Worm (Caenorhabditis elegans) whole organism, L2 larva: ENCODE data around the gene JC8.4.

Source experiments
- elt-3 ChIP-seq: sonication (generic microtip); optimal IDR thresholded peaks from 2 replicates; lab custom pipeline; 2017; ENCODE audit warnings: missing biosample characterization, missing genetic modification characterization
- nhr-12 ChIP-seq: fragments of 150-350 bp; optimal IDR thresholded peaks from 2 replicates; lab custom pipeline; 2014; ENCODE audit warnings: missing biosample characterization, missing genetic modification characterization
- nhr-237 ChIP-seq: fragments of 150-350 bp; optimal IDR thresholded peaks from 2 replicates; lab custom pipeline; 2014; ENCODE audit warnings: missing biosample characterization, missing genetic modification characterization

ce11 chrIV:13250243-13250642 lies 6.8 kb downstream of the JC8.4 start:
- TF ChIP-seq nhr-237 (tag; lab: Kevin White, UChicago) (no peak), nhr-12 (tag; lab: Kevin White, UChicago) (no peak), elt-3 (tag; lab: Kevin White, UChicago) (no peak)
